Fruit fly (Drosophila melanogaster) whole organism, embryonic: Measurements from ENCODE around the gene Eip75B.

Experiments
- BtbVII ChIP-seq: fragments of 200-800 bp; sonication (Bioruptor generic); optimal IDR thresholded peaks from 3 replicates; lab custom pipeline; 2017; ENCODE audit warnings: missing biosample characterization, mild to moderate bottlenecking, missing genetic modification characterization
- CG10654 ChIP-seq: fragments of 200-800 bp; sonication (Bioruptor generic); optimal IDR thresholded peaks from 2 replicates; lab custom pipeline; 2016; ENCODE audit warnings: missing biosample characterization, missing genetic modification characterization
- CG11247 ChIP-seq: fragments of 200-800 bp; sonication (Bioruptor generic); IDR thresholded peaks from 2 replicates; pipeline ENCODE4 v1.3.6; 2022; ENCODE audit warnings: missing biosample characterization, missing genetic modification characterization
- CG12219 ChIP-seq: fragments of 200-800 bp; sonication (Bioruptor generic); optimal IDR thresholded peaks from 3 replicates; lab custom pipeline; 2018; ENCODE audit warnings: missing biosample characterization, mild to moderate bottlenecking, missing genetic modification characterization
- CG13424 ChIP-seq: fragments of 200-800 bp; sonication (Bioruptor generic); optimal IDR thresholded peaks from 2 replicates; lab custom pipeline; 2019; ENCODE audit warnings: missing biosample characterization, mild to moderate bottlenecking, missing genetic modification characterization, moderate library complexity
- CG15011 ChIP-seq: fragments of 200-800 bp; sonication (Bioruptor generic); optimal IDR thresholded peaks from 3 replicates; lab custom pipeline; 2018; ENCODE audit warnings: missing biosample characterization, mild to moderate bottlenecking, missing genetic modification characterization
- CG16815 ChIP-seq: fragments of 200-800 bp; sonication (Bioruptor generic); optimal IDR thresholded peaks from 3 replicates; lab custom pipeline; 2017; ENCODE audit warnings: missing biosample characterization, mild to moderate bottlenecking, missing genetic modification characterization
- CG17568 ChIP-seq: fragments of 200-800 bp; sonication (Bioruptor generic); optimal IDR thresholded peaks from 2 replicates; lab custom pipeline; 2018; ENCODE audit warnings: missing biosample characterization, mild to moderate bottlenecking, missing genetic modification characterization, moderate library complexity
- CG30020 ChIP-seq: fragments of 200-800 bp; optimal IDR thresholded peaks from 2 replicates; lab custom pipeline; 2019; ENCODE audit warnings: missing biosample characterization, mild to moderate bottlenecking, missing genetic modification characterization, moderate library complexity
- CG3407 ChIP-seq: fragments of 200-800 bp; sonication (Bioruptor generic); optimal IDR thresholded peaks from 2 replicates; lab custom pipeline; 2018; ENCODE audit warnings: missing biosample characterization, mild to moderate bottlenecking, missing genetic modification characterization
- CG4282 ChIP-seq: fragments of 200-800 bp; sonication (Bioruptor generic); optimal IDR thresholded peaks from 2 replicates; lab custom pipeline; 2016; ENCODE audit warnings: missing biosample characterization, missing genetic modification characterization
- CG6689 ChIP-seq: fragments of 200-800 bp; sonication (Bioruptor generic); IDR thresholded peaks from 2 replicates; pipeline ENCODE4 v1.3.6; 2022; ENCODE audit warnings: missing biosample characterization, missing genetic modification characterization
- CG7357 ChIP-seq: fragments of 200-800 bp; sonication (Bioruptor generic); IDR thresholded peaks from 3 replicates; pipeline ENCODE4 v1.3.6; 2022; ENCODE audit warnings: missing biosample characterization, missing genetic modification characterization
- CG7372 ChIP-seq: fragments of 200-800 bp; sonication (Bioruptor generic); IDR thresholded peaks from 2 replicates; pipeline ENCODE4 v1.3.6; 2022; ENCODE audit warnings: missing biosample characterization, missing genetic modification characterization
- CG8765 ChIP-seq: fragments of 200-800 bp; sonication (Bioruptor generic); IDR thresholded peaks from 2 replicates; pipeline ENCODE4 v1.3.6; 2022; ENCODE audit warnings: missing biosample characterization, missing genetic modification characterization
- CG8924 ChIP-seq: fragments of 200-800 bp; optimal IDR thresholded peaks from 3 replicates; lab custom pipeline; 2019; ENCODE audit warnings: missing biosample characterization, mild to moderate bottlenecking, missing genetic modification characterization, moderate library complexity
- CTCF ChIP-seq: fragments of 200-800 bp; sonication (Bioruptor generic); optimal IDR thresholded peaks from 2 replicates; lab custom pipeline; 2017; ENCODE audit warnings: missing biosample characterization, mild to moderate bottlenecking, missing genetic modification characterization, moderate library complexity
- D ChIP-seq, 2 experiments: fragments of 200-800 bp in 1 of 2; fragments of >200 bp in 1 of 2; sonication (Bioruptor generic) in 1 of 2; optimal IDR thresholded peaks; 2 replicates in 1 of 2; 3 replicates in 1 of 2; lab custom pipeline; 2017; ENCODE audit warnings: mild to moderate bottlenecking in 1 of 2, missing biosample characterization in 1 of 2, missing genetic modification characterization in 1 of 2, missing genetic modification reagents in 1 of 2
- Ets65A ChIP-seq: fragments of 200-800 bp; sonication (Bioruptor generic); peaks from one replicate; lab custom pipeline; 2016; ENCODE audit warnings: missing biosample characterization, missing genetic modification characterization
- GATAe ChIP-seq: fragments of 200-800 bp; sonication (Bioruptor generic); conservative IDR thresholded peaks from 2 replicates; pipeline ENCODE4 v1.3.6; 2022; ENCODE audit warnings: missing biosample characterization, missing genetic modification characterization
- Hmr ChIP-seq: fragments of 200-800 bp; sonication (Bioruptor generic); optimal IDR thresholded peaks from 3 replicates; lab custom pipeline; 2017; ENCODE audit warnings: mild to moderate bottlenecking, missing biosample characterization, missing genetic modification reagents, missing genetic modification characterization
- Hr3 ChIP-seq: fragments of 200-800 bp; sonication (Bioruptor generic); optimal IDR thresholded peaks from 3 replicates; lab custom pipeline; 2016; ENCODE audit warnings: missing biosample characterization, missing genetic modification characterization
- Kr ChIP-seq: fragments of 200-800 bp; sonication (Bioruptor generic); optimal IDR thresholded peaks from 2 replicates; lab custom pipeline; 2017; ENCODE audit warnings: missing biosample characterization, mild to moderate bottlenecking, missing genetic modification characterization
- NC2β ChIP-seq: fragments of 200-800 bp; sonication (Bioruptor generic); optimal IDR thresholded peaks from 2 replicates; lab custom pipeline; 2016; ENCODE audit warnings: missing biosample characterization, missing genetic modification characterization
- Nf-YA ChIP-seq: fragments of 200-800 bp; sonication (Bioruptor generic); IDR thresholded peaks from 2 replicates; pipeline ENCODE4 v1.3.6; 2022; ENCODE audit warnings: missing biosample characterization, missing genetic modification characterization
- NfI ChIP-seq: fragments of 200-800 bp; sonication (Bioruptor generic); optimal IDR thresholded peaks from 3 replicates; lab custom pipeline; 2018; ENCODE audit warnings: missing biosample characterization, mild to moderate bottlenecking, missing genetic modification characterization, moderate library complexity
- Opbp ChIP-seq: fragments of 200-800 bp; sonication (Bioruptor generic); IDR thresholded peaks from 3 replicates; pipeline ENCODE4 v1.3.6; 2022; ENCODE audit warnings: missing biosample characterization, missing genetic modification characterization; ENCODE audit not compliant: partially characterized antibody
- Pdp1 ChIP-seq, 2 experiments: fragments of 200-800 bp; sonication (Bioruptor generic); optimal IDR thresholded peaks; 3 replicates each; lab custom pipeline; 2016; ENCODE audit warnings: missing biosample characterization in 2 of 2, missing genetic modification characterization in 2 of 2, mild to moderate bottlenecking in 1 of 2, moderate library complexity in 1 of 2
- Rfx ChIP-seq: fragments of 200-800 bp; sonication (Bioruptor generic); IDR thresholded peaks from 2 replicates; pipeline ENCODE4 v1.3.6; 2022; ENCODE audit warnings: missing biosample characterization, missing genetic modification characterization
- Sox100B ChIP-seq: fragments of 200-800 bp; sonication (Bioruptor generic); optimal IDR thresholded peaks from 3 replicates; lab custom pipeline; 2018; ENCODE audit warnings: missing biosample characterization, mild to moderate bottlenecking, missing genetic modification characterization
- Sox102F ChIP-seq: fragments of 200-800 bp; sonication (Bioruptor generic); optimal IDR thresholded peaks from 2 replicates; lab custom pipeline; 2018; ENCODE audit warnings: missing biosample characterization, mild to moderate bottlenecking, missing genetic modification characterization, moderate library complexity
- Stat92E ChIP-seq, 3 experiments: fragments of >200 bp in 2 of 3; fragments of 200-800 bp in 1 of 3; sonication (Bioruptor generic) in 1 of 3; optimal IDR thresholded peaks; 2 replicates each; lab custom pipeline; 2017 to 2019; ENCODE audit warnings: missing biosample characterization in 3 of 3, missing genetic modification characterization in 3 of 3, mild to moderate bottlenecking in 1 of 3, moderate library complexity in 1 of 3
- amos ChIP-seq: fragments of 200-800 bp; sonication (Bioruptor generic); IDR thresholded peaks from 2 replicates; pipeline ENCODE4 v1.3.6; 2022; ENCODE audit warnings: missing biosample characterization, missing genetic modification characterization; ENCODE audit not compliant: partially characterized antibody
- bigmax ChIP-seq: fragments of 200-800 bp; sonication (Bioruptor generic); optimal IDR thresholded peaks from 2 replicates; lab custom pipeline; 2018; ENCODE audit warnings: missing biosample characterization, mild to moderate bottlenecking, missing genetic modification characterization
- chinmo ChIP-seq: fragments of 200-800 bp; sonication (Bioruptor generic); IDR thresholded peaks from 4 replicates; pipeline ENCODE4 v1.3.6; 2022; ENCODE audit warnings: missing biosample characterization, missing genetic modification characterization; ENCODE audit not compliant: partially characterized antibody
- chm ChIP-seq: fragments of 200-800 bp; sonication (Bioruptor generic); IDR thresholded peaks from 2 replicates; pipeline ENCODE4 v1.3.6; 2022; ENCODE audit warnings: missing biosample characterization, missing genetic modification characterization
- hbn ChIP-seq: fragments of 200-800 bp; sonication (Bioruptor generic); IDR thresholded peaks from 2 replicates; pipeline ENCODE4 v1.3.6; 2022; ENCODE audit warnings: missing biosample characterization, missing genetic modification characterization; ENCODE audit not compliant: partially characterized antibody
- jumu ChIP-seq: fragments of 200-800 bp; sonication (Bioruptor generic); optimal IDR thresholded peaks from 3 replicates; lab custom pipeline; 2016; ENCODE audit warnings: missing biosample characterization, missing genetic modification characterization
- lmd ChIP-seq: fragments of 200-800 bp; sonication (Bioruptor generic); IDR thresholded peaks from 2 replicates; pipeline ENCODE4 v1.3.6; 2022; ENCODE audit warnings: missing biosample characterization, missing genetic modification characterization
- sob ChIP-seq: fragments of 200-800 bp; sonication (Bioruptor generic); IDR thresholded peaks from 2 replicates; pipeline ENCODE4 v1.3.6; 2022; ENCODE audit warnings: missing biosample characterization, missing genetic modification characterization
- tin ChIP-seq: fragments of 200-800 bp; sonication (Bioruptor generic); optimal IDR thresholded peaks from 3 replicates; lab custom pipeline; 2016; ENCODE audit warnings: missing biosample characterization, missing genetic modification characterization
- tx ChIP-seq: fragments of 200-800 bp; sonication (Bioruptor generic); optimal IDR thresholded peaks from 2 replicates; lab custom pipeline; 2016; ENCODE audit warnings: missing biosample characterization, missing genetic modification characterization
- unpg ChIP-seq: fragments of 200-800 bp; sonication (Bioruptor generic); optimal IDR thresholded peaks from 3 replicates; lab custom pipeline; 2018; ENCODE audit warnings: missing biosample characterization, mild to moderate bottlenecking, missing genetic modification characterization, moderate library complexity
- vvl ChIP-seq: fragments of 200-800 bp; sonication (Bioruptor generic); IDR thresholded peaks from 2 replicates; pipeline ENCODE4 v1.3.6; 2022; ENCODE audit warnings: missing biosample characterization, missing genetic modification characterization
- wek ChIP-seq: fragments of 200-800 bp; sonication (Bioruptor generic); optimal IDR thresholded peaks from 3 replicates; lab custom pipeline; 2018; ENCODE audit warnings: missing biosample characterization, mild to moderate bottlenecking, missing genetic modification characterization, moderate library complexity
- zen ChIP-seq: fragments of 200-800 bp; sonication (Bioruptor generic); optimal IDR thresholded peaks from 3 replicates; lab custom pipeline; 2018; ENCODE audit warnings: missing biosample characterization, mild to moderate bottlenecking, missing genetic modification characterization, moderate library complexity
- zen2 ChIP-seq: fragments of 200-800 bp; sonication (Bioruptor generic); IDR thresholded peaks from 3 replicates; pipeline ENCODE4 v1.3.6; 2022; ENCODE audit warnings: missing biosample characterization, missing genetic modification characterization; ENCODE audit not compliant: partially characterized antibody

Gene Eip75B

dm6 chr3L:17993269-17993668, 71.2 kb downstream of the Eip75B start (continued):
- TF ChIP-seq CG8765 (GFP tag; lab: Robert Waterston, UW): no peak
- TF ChIP-seq vvl (GFP tag; lab: Robert Waterston, UW): no peak
- TF ChIP-seq BtbVII: no peak
- TF ChIP-seq NC2β (GFP tag; lab: Kevin White, UChicago): no peak
- TF ChIP-seq tin: no peak
- no peak for TF ChIP-seq amos (GFP tag; lab: Robert Waterston, UW)
- no peak for TF ChIP-seq zen2 (GFP tag; lab: Robert Waterston, UW)
- TF ChIP-seq CG11247 (GFP tag; lab: Robert Waterston, UW): no peak
- no peak for TF ChIP-seq Hmr (GFP tag; lab: Kevin White, UChicago)
- no peak for TF ChIP-seq chinmo (GFP tag; lab: Robert Waterston, UW)
- TF ChIP-seq CG13424 (tag; lab: Kevin White, UChicago): no peak
- TF ChIP-seq CG10654: no peak
- no peak for TF ChIP-seq unpg
- no peak for TF ChIP-seq wek (GFP tag; lab: Kevin White, UChicago)
- no peak for TF ChIP-seq Stat92E (GFP tag; optimal IDR thresholded peaks at IDR 0.05; lab: Kevin White, UChicago)
- peak in 1 of 2 experiments; percentile 94 for TF ChIP-seq Pdp1 (GFP tag; optimal IDR thresholded peaks at IDR 0.05; lab: Kevin White, UChicago)
- TF ChIP-seq bigmax (GFP tag; lab: Kevin White, UChicago): no peak
- TF ChIP-seq tx (GFP tag; lab: Kevin White, UChicago): no peak
- TF ChIP-seq jumu (GFP tag; lab: Kevin White, UChicago): no peak
- TF ChIP-seq CG6689 (GFP tag; lab: Robert Waterston, UW): no peak
- no peak for TF ChIP-seq CG16815 (GFP tag; lab: Kevin White, UChicago)
- no peak for TF ChIP-seq hbn (GFP tag; lab: Robert Waterston, UW)
- TF ChIP-seq Hr3 (GFP tag; lab: Kevin White, UChicago): no peak
- no peak for TF ChIP-seq sob (GFP tag; lab: Robert Waterston, UW)
- TF ChIP-seq CG7372: no peak
- TF ChIP-seq Ets65A: no peak
- TF ChIP-seq zen (tag; lab: Kevin White, UChicago): no peak
- no peak for TF ChIP-seq D (optimal IDR thresholded peaks at IDR 0.05; lab: Kevin White, UChicago)
- no peak for TF ChIP-seq D (GFP tag; optimal IDR thresholded peaks at IDR 0.05; lab: Kevin White, UChicago)
- TF ChIP-seq CTCF (GFP tag; lab: Kevin White, UChicago): no peak
- peak; percentile 17 for TF ChIP-seq CG12219 (GFP tag; lab: Kevin White, UChicago)
- TF ChIP-seq Rfx (GFP tag; lab: Robert Waterston, UW): no peak
- TF ChIP-seq Sox102F (GFP tag; lab: Kevin White, UChicago): no peak
- no peak for TF ChIP-seq lmd (GFP tag; lab: Robert Waterston, UW)
- TF ChIP-seq CG7357 (GFP tag; lab: Robert Waterston, UW): no peak
- peak; percentile 2 for TF ChIP-seq CG17568
- no peak for TF ChIP-seq Kr (GFP tag; lab: Kevin White, UChicago)
- TF ChIP-seq chm (GFP tag; lab: Robert Waterston, UW): peak; percentile 45; the same call in 1 of the 2 replicates
- TF ChIP-seq Opbp (GFP tag; lab: Robert Waterston, UW): no peak
- TF ChIP-seq Nf-YA (GFP tag; lab: Robert Waterston, UW): no peak
- no peak for TF ChIP-seq CG30020 (tag; lab: Kevin White, UChicago)
- no peak for TF ChIP-seq NfI
- no peak for TF ChIP-seq CG15011 (GFP tag; lab: Kevin White, UChicago)
- no peak for TF ChIP-seq Sox100B (GFP tag; lab: Kevin White, UChicago)
- peak; percentile 46 for TF ChIP-seq CG3407 (GFP tag; lab: Kevin White, UChicago)
- TF ChIP-seq CG8924: no peak
- TF ChIP-seq CG4282 (GFP tag; lab: Kevin White, UChicago): no peak
- TF ChIP-seq GATAe (GFP tag; lab: Robert Waterston, UW): no peak
- TF ChIP-seq, all 482 proteins: peak for 48
